Fruit fly (Drosophila melanogaster) whole organism, embryonic: ENCODE measurements around the gene CG15144.

Experiments used
- CG10147 ChIP-seq: fragments of 200-800 bp; sonication (Bioruptor generic); optimal IDR thresholded peaks from 2 replicates; lab custom pipeline; 2019; ENCODE audit warnings: missing biosample characterization, mild to moderate bottlenecking, missing genetic modification characterization, moderate library complexity
- CG15269 ChIP-seq: fragments of 200-800 bp; sonication (Bioruptor generic); optimal IDR thresholded peaks from 2 replicates; lab custom pipeline; 2018; ENCODE audit warnings: missing biosample characterization, mild to moderate bottlenecking, missing genetic modification characterization, moderate library complexity
- CG18599 ChIP-seq: fragments of 200-800 bp; sonication (Bioruptor generic); optimal IDR thresholded peaks from 3 replicates; lab custom pipeline; 2017; ENCODE audit warnings: missing biosample characterization, missing genetic modification characterization, mild to moderate bottlenecking, moderate library complexity, missing genetic modification reagents
- CG2678 ChIP-seq: fragments of 200-800 bp; sonication (Bioruptor generic); optimal IDR thresholded peaks from 3 replicates; lab custom pipeline; 2019; ENCODE audit warnings: missing biosample characterization, mild to moderate bottlenecking, missing genetic modification characterization, moderate library complexity
- CG30431 ChIP-seq: fragments of 200-800 bp; sonication (Bioruptor generic); optimal IDR thresholded peaks from 2 replicates; lab custom pipeline; 2017; ENCODE audit warnings: missing biosample characterization, missing genetic modification characterization
- CG33557 ChIP-seq: fragments of 200-800 bp; sonication (Bioruptor generic); optimal IDR thresholded peaks from 2 replicates; lab custom pipeline; 2019; ENCODE audit warnings: missing biosample characterization, mild to moderate bottlenecking, missing genetic modification characterization, moderate library complexity
- CG3407 ChIP-seq: fragments of 200-800 bp; sonication (Bioruptor generic); optimal IDR thresholded peaks from 2 replicates; lab custom pipeline; 2018; ENCODE audit warnings: missing biosample characterization, mild to moderate bottlenecking, missing genetic modification characterization
- CG34224 ChIP-seq: fragments of 200-800 bp; sonication (Bioruptor generic); IDR thresholded peaks from 3 replicates; pipeline ENCODE4 v1.3.6; 2022; ENCODE audit warnings: missing biosample characterization, missing genetic modification characterization; ENCODE audit not compliant: partially characterized antibody
- CG42726 ChIP-seq: fragments of 200-800 bp; sonication (Bioruptor generic); IDR thresholded peaks from 2 replicates; pipeline ENCODE4 v1.3.6; 2022; ENCODE audit warnings: missing biosample characterization, missing genetic modification characterization; ENCODE audit not compliant: partially characterized antibody
- CG4707 ChIP-seq: fragments of 200-800 bp; sonication (Bioruptor generic); optimal IDR thresholded peaks from 2 replicates; lab custom pipeline; 2018; ENCODE audit warnings: missing biosample characterization, mild to moderate bottlenecking, missing genetic modification characterization, moderate library complexity
- CG6689 ChIP-seq: fragments of 200-800 bp; sonication (Bioruptor generic); IDR thresholded peaks from 2 replicates; pipeline ENCODE4 v1.3.6; 2022; ENCODE audit warnings: missing biosample characterization, missing genetic modification characterization
- CG6813 ChIP-seq: fragments of 200-800 bp; sonication (Bioruptor generic); optimal IDR thresholded peaks from 2 replicates; lab custom pipeline; 2017; ENCODE audit warnings: missing biosample characterization, missing genetic modification characterization, mild to moderate bottlenecking, moderate library complexity, missing genetic modification reagents
- CG7745 ChIP-seq: fragments of 200-800 bp; sonication (Bioruptor generic); optimal IDR thresholded peaks from 2 replicates; lab custom pipeline; 2018; ENCODE audit warnings: missing biosample characterization, mild to moderate bottlenecking, missing genetic modification characterization, moderate library complexity
- CG7987 ChIP-seq: fragments of 200-800 bp; sonication (Bioruptor generic); optimal IDR thresholded peaks from 2 replicates; lab custom pipeline; 2018; ENCODE audit warnings: missing biosample characterization, mild to moderate bottlenecking, missing genetic modification characterization, moderate library complexity
- CG8290 ChIP-seq, 3 experiments: fragments of 200-800 bp; sonication (Bioruptor generic); optimal IDR thresholded peaks; 2 replicates each; lab custom pipeline; 2016 to 2019; ENCODE audit warnings: missing biosample characterization in 3 of 3, missing genetic modification characterization in 3 of 3, mild to moderate bottlenecking in 2 of 3, moderate library complexity in 1 of 3
- CG9876 ChIP-seq: fragments of 200-800 bp; sonication (Bioruptor generic); optimal IDR thresholded peaks from 2 replicates; lab custom pipeline; 2016; ENCODE audit warnings: missing biosample characterization, missing genetic modification characterization
- CHES-1-like ChIP-seq: fragments of 200-800 bp; sonication (Bioruptor generic); optimal IDR thresholded peaks from 2 replicates; lab custom pipeline; 2016; ENCODE audit warnings: missing biosample characterization, missing genetic modification characterization
- Dfd ChIP-seq, 2 experiments: fragments of >200 bp; optimal IDR thresholded peaks; 2 replicates each; lab custom pipeline; 2017; ENCODE audit warnings: missing biosample characterization in 2 of 2, missing genetic modification characterization in 2 of 2
- Fer1 ChIP-seq: fragments of 200-800 bp; sonication (Bioruptor generic); optimal IDR thresholded peaks from 2 replicates; lab custom pipeline; 2017; ENCODE audit warnings: missing biosample characterization, mild to moderate bottlenecking, missing genetic modification characterization
- Gsc ChIP-seq: fragments of 200-800 bp; sonication (Bioruptor generic); IDR thresholded peaks from 2 replicates; pipeline ENCODE4 v1.3.6; 2022; ENCODE audit warnings: missing biosample characterization, missing genetic modification characterization
- Hmr ChIP-seq: fragments of 200-800 bp; sonication (Bioruptor generic); optimal IDR thresholded peaks from 3 replicates; lab custom pipeline; 2017; ENCODE audit warnings: mild to moderate bottlenecking, missing biosample characterization, missing genetic modification reagents, missing genetic modification characterization
- Ptx1 ChIP-seq: fragments of 200-800 bp; sonication (Bioruptor generic); IDR thresholded peaks from 2 replicates; pipeline ENCODE4 v1.3.6; 2022; ENCODE audit warnings: missing biosample characterization, missing genetic modification characterization
- Six4 ChIP-seq: fragments of 200-800 bp; sonication (Bioruptor generic); optimal IDR thresholded peaks from 2 replicates; lab custom pipeline; 2016; ENCODE audit warnings: missing biosample characterization, missing genetic modification characterization
- cato ChIP-seq: fragments of 200-800 bp; sonication (Bioruptor generic); optimal IDR thresholded peaks from 2 replicates; lab custom pipeline; 2016; ENCODE audit warnings: missing biosample characterization, missing genetic modification characterization, borderline replicate concordance
- danr ChIP-seq: fragments of 200-800 bp; sonication (Bioruptor generic); IDR thresholded peaks from 2 replicates; pipeline ENCODE4 v1.3.6; 2022; ENCODE audit warnings: missing biosample characterization, missing genetic modification characterization
- dysf ChIP-seq: fragments of 200-800 bp; sonication (Bioruptor generic); IDR thresholded peaks from 3 replicates; pipeline ENCODE4 v1.3.6; 2022; ENCODE audit warnings: missing biosample characterization, missing genetic modification characterization
- eve ChIP-seq, 2 experiments: fragments of >200 bp; optimal IDR thresholded peaks; 2 replicates each; lab custom pipeline; 2017; ENCODE audit warnings: missing biosample characterization in 2 of 2, missing genetic modification characterization in 2 of 2
- ewg ChIP-seq: fragments of 200-800 bp; sonication (Bioruptor generic); optimal IDR thresholded peaks from 3 replicates; lab custom pipeline; 2017; ENCODE audit warnings: mild to moderate bottlenecking, missing biosample characterization, missing genetic modification reagents, missing genetic modification characterization
- grau ChIP-seq: fragments of 200-800 bp; optimal IDR thresholded peaks from 3 replicates; lab custom pipeline; 2019; ENCODE audit warnings: missing biosample characterization, mild to moderate bottlenecking, missing genetic modification characterization, moderate library complexity
- grn ChIP-seq: fragments of 200-800 bp; sonication (Bioruptor generic); optimal IDR thresholded peaks from 3 replicates; lab custom pipeline; 2017; ENCODE audit warnings: missing biosample characterization, missing genetic modification characterization
- lab ChIP-seq: fragments of 200-800 bp; sonication (Bioruptor generic); optimal IDR thresholded peaks from 3 replicates; lab custom pipeline; 2017; ENCODE audit warnings: missing biosample characterization, missing genetic modification characterization, mild to moderate bottlenecking, moderate library complexity, missing genetic modification reagents
- nerfin-1 ChIP-seq: fragments of 200-800 bp; sonication (Bioruptor generic); optimal IDR thresholded peaks from 3 replicates; lab custom pipeline; 2019; ENCODE audit warnings: missing biosample characterization, mild to moderate bottlenecking, missing genetic modification characterization, moderate library complexity
- pros ChIP-seq: fragments of 200-800 bp; sonication (Bioruptor generic); optimal IDR thresholded peaks from 3 replicates; lab custom pipeline; 2019; ENCODE audit warnings: missing biosample characterization, mild to moderate bottlenecking, missing genetic modification characterization, moderate library complexity
- sd ChIP-seq: fragments of 200-800 bp; sonication (Bioruptor generic); optimal IDR thresholded peaks from 3 replicates; lab custom pipeline; 2018; ENCODE audit warnings: missing biosample characterization, mild to moderate bottlenecking, missing genetic modification characterization, moderate library complexity
- sens ChIP-seq: fragments of 200-800 bp; sonication (Bioruptor generic); peaks from one replicate; lab custom pipeline; 2016; ENCODE audit warnings: missing biosample characterization, missing genetic modification characterization
- slou ChIP-seq: fragments of 200-800 bp; sonication (Bioruptor generic); optimal IDR thresholded peaks from 3 replicates; lab custom pipeline; 2016; ENCODE audit warnings: missing biosample characterization, missing genetic modification characterization
- stc ChIP-seq: fragments of 200-800 bp; sonication (Bioruptor generic); IDR thresholded peaks from 2 replicates; pipeline ENCODE4 v1.3.6; 2022; ENCODE audit warnings: missing biosample characterization, missing genetic modification characterization
- tio ChIP-seq: fragments of 200-800 bp; sonication (Bioruptor generic); optimal IDR thresholded peaks from 2 replicates; lab custom pipeline; 2017; ENCODE audit warnings: missing biosample characterization, missing genetic modification characterization, inconsistent platforms
- z ChIP-seq: fragments of 200-800 bp; sonication (Bioruptor generic); IDR thresholded peaks from 3 replicates; pipeline ENCODE4 v1.3.6; 2022; ENCODE audit warnings: missing biosample characterization, missing genetic modification characterization

CG15144 gene

DNA sequence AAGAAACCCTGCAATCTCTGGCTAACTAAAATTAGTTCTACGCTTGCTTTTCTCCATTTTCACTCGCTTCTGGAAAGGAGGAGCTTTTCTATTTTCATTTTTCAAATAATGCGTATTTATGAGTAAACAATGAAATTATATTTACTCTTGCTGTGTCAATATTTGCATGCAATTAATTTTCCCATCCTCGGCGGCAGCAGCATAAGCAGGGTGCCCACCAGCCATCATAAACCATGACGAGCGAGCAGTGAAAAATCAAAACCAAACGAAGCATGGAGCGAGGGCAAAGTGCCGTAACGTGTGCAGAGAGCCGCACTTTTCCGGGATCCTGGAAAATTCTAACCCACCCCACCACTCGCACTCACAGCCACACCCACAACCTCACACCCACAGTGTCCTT, 4.9 kb upstream of the CG15144 start:
- TF ChIP-seq CG30431 (GFP tag; lab: Kevin White, UChicago) (no peak), CG2678 (tag; lab: Kevin White, UChicago) (peak; percentile 15), sd (no peak), CG9876 (GFP tag; lab: Kevin White, UChicago) (no peak), CG18599 (peak; percentile 66), CG33557 (GFP tag; lab: Kevin White, UChicago) (no peak), grau (tag; lab: Kevin White, UChicago) (no peak), nerfin-1 (tag; lab: Kevin White, UChicago) (peak; percentile 17), Hmr (GFP tag; lab: Kevin White, UChicago) (peak; percentile 14), CG4707 (no peak), tio (GFP tag; lab: Kevin White, UChicago) (no peak), CG7987 (GFP tag; lab: Kevin White, UChicago) (no peak), sens (GFP tag; lab: Kevin White, UChicago) (peak; percentile 16), CG15269 (no peak), CG42726 (GFP tag; lab: Robert Waterston, UW) (no peak), CG6813 (peak; percentile 6), CG8290 (GFP tag; optimal IDR thresholded peaks at IDR 0.05; lab: Kevin White, UChicago) (no peak), CG8290 (tag; optimal IDR thresholded peaks at IDR 0.05; lab: Kevin White, UChicago) (peak in 1 of 2 experiments; percentile 3), danr (no peak), stc (GFP tag; lab: Robert Waterston, UW) (peak; percentile 9; the same call in 1 of the 2 replicates), Six4 (GFP tag; lab: Kevin White, UChicago) (no peak), ewg (no peak), CHES-1-like (GFP tag; lab: Kevin White, UChicago) (no peak), lab (GFP tag; lab: Kevin White, UChicago) (peak; percentile 54), grn (no peak)
- TF ChIP-seq, all 482 proteins: peak for 9

DNA sequence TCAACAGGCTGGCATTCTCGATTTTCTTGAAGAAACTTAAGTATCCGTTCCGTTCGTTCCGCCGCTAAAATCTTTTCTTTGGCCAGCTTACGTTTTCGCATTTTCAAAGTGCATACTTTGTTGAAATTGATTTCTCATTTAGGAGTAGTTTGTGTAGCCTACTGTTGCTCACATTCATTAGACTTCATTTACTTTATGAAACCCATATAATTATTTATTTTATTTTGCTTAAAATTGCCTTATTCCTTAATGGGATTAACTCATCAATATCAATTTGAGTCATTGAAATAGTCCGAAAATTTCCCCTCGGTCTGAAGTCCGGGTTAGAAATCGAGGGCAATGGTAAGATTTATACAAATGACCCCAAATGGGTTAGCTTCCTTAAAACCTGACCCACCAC, 3.2 kb upstream of the CG15144 start, which contains the start of gene CG15145:
Gene CG15145, minus strand, starts transcription at position 101 of the 400 bp plus-strand sequence.
- TF ChIP-seq lab (GFP tag; lab: Kevin White, UChicago) (no peak), CG34224 (GFP tag; lab: Robert Waterston, UW) (no peak), Gsc (GFP tag; lab: Robert Waterston, UW) (no peak), CG7745 (no peak), Fer1 (GFP tag; lab: Kevin White, UChicago) (no peak), CG6689 (GFP tag; lab: Robert Waterston, UW) (no peak), pros (GFP tag; lab: Kevin White, UChicago) (no peak), Dfd (GFP tag; optimal IDR thresholded peaks at IDR 0.05; lab: Kevin White, UChicago) (no peak), eve (GFP tag; optimal IDR thresholded peaks at IDR 0.05; lab: Kevin White, UChicago) (no peak), dysf (GFP tag; lab: Robert Waterston, UW) (no peak), slou (GFP tag; lab: Kevin White, UChicago) (no peak), cato (no peak), CG10147 (GFP tag; lab: Kevin White, UChicago) (no peak), Ptx1 (GFP tag; lab: Robert Waterston, UW) (no peak), z (GFP tag; lab: Robert Waterston, UW) (no peak), CG3407 (GFP tag; lab: Kevin White, UChicago) (no peak)
